Comparison of ENCODE assay signal across 5 worm cellular contexts in the genomic region with DNA sequence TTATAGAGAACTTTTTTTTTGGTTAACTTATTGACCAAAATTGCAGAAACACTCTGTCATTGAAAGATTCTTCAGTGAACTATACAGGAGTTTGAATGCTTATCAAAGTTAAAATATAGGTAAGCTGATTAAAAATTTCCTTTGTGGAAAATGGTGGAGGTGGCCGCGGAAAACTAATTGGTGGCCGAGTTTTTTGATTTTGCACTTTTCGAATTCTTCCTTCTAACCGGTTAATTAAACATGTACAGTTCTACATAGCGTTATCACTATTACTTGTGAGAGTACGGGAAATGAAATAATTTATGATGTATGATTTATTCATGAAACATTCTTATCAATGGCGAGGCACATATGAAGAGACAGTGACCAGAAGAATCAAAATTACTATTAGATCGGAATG.
TF ChIP-seq lines count a peak whose summit lies in the region.

A gene (minus strand): TSS at position 308 of the 400 bp plus-strand sequence.

TF ChIP-seq in whole organism, L1 larva, 84 proteins besides CTCF, POLR2A, EP300 and RAD21:
- TF ChIP-seq skn-1 (tag; optimal IDR thresholded peaks at IDR 0.05; lab: Kevin White, UChicago) (no peak), elt-2 (tag; optimal IDR thresholded peaks at IDR 0.05; lab: Kevin White, UChicago) (peak; percentile 72)

TF ChIP-seq in whole organism, L2 larva, 48 proteins besides CTCF, POLR2A, EP300 and RAD21:
- no peak for TF ChIP-seq nhr-23 (tag; optimal IDR thresholded peaks at IDR 0.05; lab: Kevin White, UChicago)
- TF ChIP-seq fos-1 (tag; optimal IDR thresholded peaks at IDR 0.05; lab: Kevin White, UChicago) = peak; percentile 58

TF ChIP-seq in whole organism, L3 larva, 47 proteins besides CTCF, POLR2A, EP300 and RAD21:
- TF ChIP-seq pha-4 (tag; optimal IDR thresholded peaks at IDR 0.05; lab: Kevin White, UChicago) = no peak
- TF ChIP-seq ceh-28 (tag; optimal IDR thresholded peaks at IDR 0.05; lab: Kevin White, UChicago) = peak; percentile 27
- peak; percentile 74 for TF ChIP-seq elt-2 (tag; optimal IDR thresholded peaks at IDR 0.05; lab: Kevin White, UChicago)
- no peak for TF ChIP-seq mdl-1 (tag; optimal IDR thresholded peaks at IDR 0.05; lab: Kevin White, UChicago)
- TF ChIP-seq eor-1 (tag; optimal IDR thresholded peaks at IDR 0.05; lab: Kevin White, UChicago) = no peak
- TF ChIP-seq nhr-76 (tag; optimal IDR thresholded peaks at IDR 0.05; lab: Kevin White, UChicago) = no peak
- no peak for TF ChIP-seq elt-3 (tag; optimal IDR thresholded peaks at IDR 0.05; lab: Kevin White, UChicago)
- peak; percentile 74 for TF ChIP-seq pqm-1 (tag; optimal IDR thresholded peaks at IDR 0.05; lab: Kevin White, UChicago)
- TF ChIP-seq nhr-28 (tag; optimal IDR thresholded peaks at IDR 0.05; lab: Kevin White, UChicago) = no peak
- TF ChIP-seq nhr-77 (tag; optimal IDR thresholded peaks at IDR 0.05; lab: Kevin White, UChicago) = no peak
- TF ChIP-seq unc-62 (GFP tag; optimal IDR thresholded peaks at IDR 0.05; lab: Kevin White, UChicago) = no peak

TF ChIP-seq in whole organism, L4 larva, 104 proteins besides CTCF, POLR2A, EP300 and RAD21:
- peak; percentile 55 for TF ChIP-seq nhr-28 (tag; optimal IDR thresholded peaks at IDR 0.05; lab: Kevin White, UChicago)
- TF ChIP-seq hlh-11 (tag; optimal IDR thresholded peaks at IDR 0.05; lab: Kevin White, UChicago) = peak; percentile 41
- TF ChIP-seq mes-2 (tag; optimal IDR thresholded peaks at IDR 0.05; lab: Kevin White, UChicago; ENCODE audit: poor library complexity, severe bottlenecking) = no peak
- no peak for TF ChIP-seq zfp-3 (GFP tag; conservative IDR thresholded peaks at IDR 0.05; lab: Robert Waterston, UW)
- peak; percentile 61 for TF ChIP-seq nhr-77 (tag; optimal IDR thresholded peaks at IDR 0.05; lab: Kevin White, UChicago)
- peak; percentile 40 for TF ChIP-seq pqm-1 (tag; optimal IDR thresholded peaks at IDR 0.05; lab: Kevin White, UChicago)
- TF ChIP-seq dmd-6 (GFP tag; IDR thresholded peaks at IDR 0.05; lab: Robert Waterston, UW) = peak; percentile 48; the same call in 1 of the 2 replicates
- no peak for TF ChIP-seq lin-13 (GFP tag; optimal IDR thresholded peaks at IDR 0.05; lab: Kevin White, UChicago)
- TF ChIP-seq daf-19 (GFP tag; conservative IDR thresholded peaks at IDR 0.05; lab: Robert Waterston, UW) = no peak
TF ChIP-seq in whole organism, L4 larva: peak in this region for 5.

TF ChIP-seq in whole organism, young adult, 124 proteins besides CTCF, POLR2A, EP300 and RAD21:
- TF ChIP-seq madf-8 (GFP tag; conservative IDR thresholded peaks at IDR 0.05; lab: Robert Waterston, UW) (no peak), Y53F4B.3 (GFP tag; IDR thresholded peaks at IDR 0.05; lab: Robert Waterston, UW) (no peak), dox-1 (GFP tag; IDR thresholded peaks at IDR 0.05; lab: Robert Waterston, UW) (0 out of 2 replicates have a peak, but pooled peaks have one; percentile 12), nhr-80 (tag; optimal IDR thresholded peaks at IDR 0.05; lab: Kevin White, UChicago) (peak; percentile 85)
